Worm (Caenorhabditis elegans) whole organism, early embryonic: ENCODE measurements around the gene ZK1086.2.

Experiments used
- B0310.2 ChIP-seq: sonication (generic microtip); optimal IDR thresholded peaks from 2 replicates; lab custom pipeline; 2016; ENCODE audit warnings: mild to moderate bottlenecking, missing genetic modification characterization, missing compliant biosample characterization
- F13C5.2 ChIP-seq: sonication (generic microtip); optimal IDR thresholded peaks from 2 replicates; lab custom pipeline; 2017; ENCODE audit warnings: mild to moderate bottlenecking, missing genetic modification characterization, inconsistent platforms, missing compliant biosample characterization
- aly-1 ChIP-seq: sonication (generic microtip); optimal IDR thresholded peaks from 2 replicates; lab custom pipeline; 2016; ENCODE audit warnings: missing genetic modification characterization, missing compliant biosample characterization
- ama-1 ChIP-seq: fragments of 150-350 bp; optimal IDR thresholded peaks from 2 replicates; lab custom pipeline; 2014
- ceh-13 ChIP-seq: fragments of 200-800 bp; sonication (Bioruptor generic); optimal IDR thresholded peaks from 2 replicates; lab custom pipeline; 2018; ENCODE audit warnings: mild to moderate bottlenecking, missing genetic modification characterization, missing compliant biosample characterization
- ceh-36 ChIP-seq: sonication (generic microtip); optimal IDR thresholded peaks from 2 replicates; lab custom pipeline; 2016; ENCODE audit warnings: missing genetic modification characterization, inconsistent platforms, missing compliant biosample characterization
- ets-7 ChIP-seq: sonication (generic microtip); optimal IDR thresholded peaks from 2 replicates; lab custom pipeline; 2016; ENCODE audit warnings: missing genotype, missing genetic modification characterization, missing compliant biosample characterization
- flt-1 ChIP-seq: fragments of 200-800 bp; sonication (Bioruptor generic); IDR thresholded peaks from 2 replicates; pipeline ENCODE4 v1.3.6; 2022; ENCODE audit warnings: missing genetic modification characterization, missing compliant biosample characterization
- hmbx-1 ChIP-seq: sonication (generic microtip); optimal IDR thresholded peaks from 2 replicates; lab custom pipeline; 2016; ENCODE audit warnings: mild to moderate bottlenecking, missing genetic modification characterization, missing compliant biosample characterization
- hmg-4 ChIP-seq: fragments of 200-800 bp; sonication (Bioruptor generic); optimal IDR thresholded peaks from 2 replicates; lab custom pipeline; 2018; ENCODE audit warnings: mild to moderate bottlenecking, missing genetic modification characterization, missing compliant biosample characterization
- hnd-1 ChIP-seq: sonication (generic microtip); optimal IDR thresholded peaks from 2 replicates; lab custom pipeline; 2016; ENCODE audit warnings: missing genetic modification characterization, missing compliant biosample characterization
- pes-1 ChIP-seq: fragments of 200-800 bp; sonication (Bioruptor generic); IDR thresholded peaks from 2 replicates; pipeline ENCODE4 v1.3.6; 2022; ENCODE audit warnings: missing genetic modification reagents, missing genetic modification characterization, missing compliant biosample characterization
- scrt-1 ChIP-seq: fragments of 200-800 bp; sonication (Bioruptor generic); IDR thresholded peaks from 2 replicates; pipeline ENCODE4 v1.3.6; 2022; ENCODE audit warnings: missing genetic modification characterization, missing compliant biosample characterization
- sea-1 ChIP-seq: fragments of 200-800 bp; sonication (Bioruptor generic); conservative IDR thresholded peaks from 2 replicates; pipeline ENCODE4 v1.3.6; 2022; ENCODE audit warnings: missing genetic modification characterization, missing compliant biosample characterization
- tbx-11 ChIP-seq: fragments of 200-800 bp; sonication (Bioruptor generic); IDR thresholded peaks from 2 replicates; pipeline ENCODE4 v1.3.6; 2022; ENCODE audit warnings: missing genetic modification characterization, missing compliant biosample characterization
- tbx-37 ChIP-seq: fragments of 200-800 bp; sonication (Bioruptor generic); conservative IDR thresholded peaks from 2 replicates; pipeline ENCODE4 v1.3.6; 2022; ENCODE audit warnings: missing genetic modification reagents, missing genetic modification characterization, missing compliant biosample characterization
- tra-4 ChIP-seq: sonication (generic microtip); optimal IDR thresholded peaks from 2 replicates; lab custom pipeline; 2017; ENCODE audit warnings: missing genetic modification characterization, missing compliant biosample characterization

The ZK1086.2 gene

ce11 chrX:13793525-13793924 lies at the start of gene ZK1086.2:
Gene ZK1086.2 (minus strand): TSS chrX:13793625.
- TF ChIP-seq tra-4 (tag; lab: Kevin White, UChicago) (no peak), B0310.2 (tag; lab: Kevin White, UChicago) (no peak), scrt-1 (GFP tag; lab: Robert Waterston, UW) (no peak), tbx-37 (GFP tag; lab: Robert Waterston, UW) (no peak)

DNA sequence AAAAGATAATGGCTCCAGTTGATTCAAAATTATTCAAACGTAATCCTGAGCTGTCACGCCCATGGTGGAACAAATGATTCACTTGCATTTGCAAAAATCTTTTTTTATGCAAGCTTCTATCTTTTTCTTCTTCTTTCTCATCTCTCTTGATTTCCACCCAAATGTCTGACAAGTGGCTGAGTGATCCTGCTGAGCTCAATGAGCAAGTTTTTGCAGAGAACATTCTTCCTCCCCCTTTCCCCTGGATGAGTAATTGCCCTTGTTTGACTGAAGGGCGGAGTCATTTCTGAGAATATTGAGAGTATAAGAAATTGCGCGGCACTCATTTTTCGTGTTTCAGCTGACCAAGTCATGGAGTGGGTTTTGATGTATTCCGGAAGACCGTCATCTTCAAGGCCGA lies 47.9 kb upstream of the ZK1086.2 start, which contains the start of gene M03B6.1:
M03B6.1 (plus strand) TSS at position 334 of the 400 bp plus-strand sequence.
- no peak for TF ChIP-seq aly-1 (tag; lab: Kevin White, UChicago)

DNA sequence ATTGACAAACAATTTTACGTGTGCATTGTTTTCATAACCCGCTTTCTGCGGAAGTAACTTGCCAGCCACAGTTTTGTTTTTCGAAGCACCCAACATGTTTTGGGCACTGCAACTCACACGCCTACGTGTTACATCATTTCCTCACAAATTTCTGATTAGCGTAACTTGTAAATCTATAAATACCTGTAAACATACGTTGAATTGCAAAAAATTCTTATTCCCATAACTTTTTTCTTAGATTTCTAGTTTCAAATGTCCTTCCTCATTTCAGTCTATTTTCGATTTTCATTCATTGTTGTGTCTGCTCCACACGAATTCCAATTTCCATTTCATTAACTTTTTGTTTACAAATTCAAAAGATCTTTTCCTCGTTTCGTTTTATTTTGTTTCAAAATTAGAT lies 46.9 kb upstream of the ZK1086.2 start:
- TF ChIP-seq tra-4 (tag; lab: Kevin White, UChicago) (no peak), F13C5.2 (tag; lab: Kevin White, UChicago) (no peak), sea-1 (no peak), scrt-1 (GFP tag; lab: Robert Waterston, UW) (no peak), ceh-13 (GFP tag; lab: Kevin White, UChicago) (no peak), B0310.2 (tag; lab: Kevin White, UChicago) (no peak), aly-1 (tag; lab: Kevin White, UChicago) (no peak), pes-1 (no peak), hmbx-1 (tag; lab: Kevin White, UChicago) (no peak), hmg-4 (no peak), flt-1 (GFP tag; lab: Robert Waterston, UW) (no peak), hnd-1 (tag; lab: Kevin White, UChicago) (no peak), tbx-37 (GFP tag; lab: Robert Waterston, UW) (no peak), ama-1 (lab: Kevin White, UChicago) (no peak)

ce11 chrX:13838019-13838418 lies 44.6 kb upstream of the ZK1086.2 start:
- TF ChIP-seq pes-1 (no peak), ceh-13 (GFP tag; lab: Kevin White, UChicago) (no peak), flt-1 (GFP tag; lab: Robert Waterston, UW) (no peak), ama-1 (lab: Kevin White, UChicago) (no peak), sea-1 (no peak), tbx-37 (GFP tag; lab: Robert Waterston, UW) (no peak), hnd-1 (tag; lab: Kevin White, UChicago) (no peak)

ce11 chrX:13834127-13834526 lies 40.7 kb upstream of the ZK1086.2 start, which contains the start of gene F19D8.2:
Gene F19D8.2 (plus strand): TSS chrX:13834427.
- no peak for TF ChIP-seq hnd-1 (tag; lab: Kevin White, UChicago)
- no peak for TF ChIP-seq pes-1
- TF ChIP-seq ceh-36 (tag; lab: Kevin White, UChicago), result no peak
- no peak for TF ChIP-seq ceh-13 (GFP tag; lab: Kevin White, UChicago)
- no peak for TF ChIP-seq flt-1 (GFP tag; lab: Robert Waterston, UW)
- no peak for TF ChIP-seq tbx-37 (GFP tag; lab: Robert Waterston, UW)
- TF ChIP-seq F13C5.2 (tag; lab: Kevin White, UChicago), result no peak
- no peak for TF ChIP-seq ama-1 (lab: Kevin White, UChicago)

ce11 chrX:13833448-13833847 lies 40.0 kb upstream of the ZK1086.2 start:
- TF ChIP-seq ceh-36 (tag; lab: Kevin White, UChicago) (no peak), scrt-1 (GFP tag; lab: Robert Waterston, UW) (no peak), aly-1 (tag; lab: Kevin White, UChicago) (no peak), tbx-37 (GFP tag; lab: Robert Waterston, UW) (no peak), hmg-4 (no peak), ama-1 (lab: Kevin White, UChicago) (no peak)

ce11 chrX:13823482-13823881 lies 30.1 kb upstream of the ZK1086.2 start, which contains the start of gene twk-23:
Gene twk-23 (minus strand): TSS chrX:13823582.
- TF ChIP-seq ets-7, result no peak
- no peak for TF ChIP-seq hnd-1 (tag; lab: Kevin White, UChicago)
- no peak for TF ChIP-seq F13C5.2 (tag; lab: Kevin White, UChicago)
- no peak for TF ChIP-seq ceh-36 (tag; lab: Kevin White, UChicago)
- no peak for TF ChIP-seq flt-1 (GFP tag; lab: Robert Waterston, UW)
- no peak for TF ChIP-seq ceh-13 (GFP tag; lab: Kevin White, UChicago)
- no peak for TF ChIP-seq pes-1
- TF ChIP-seq sea-1, result no peak
- no peak for TF ChIP-seq hmbx-1 (tag; lab: Kevin White, UChicago)

ce11 chrX:13818791-13819190 lies 25.4 kb upstream of the ZK1086.2 start:
- no peak for TF ChIP-seq hnd-1 (tag; lab: Kevin White, UChicago)
- TF ChIP-seq pes-1, result no peak
- no peak for TF ChIP-seq tra-4 (tag; lab: Kevin White, UChicago)
- no peak for TF ChIP-seq ceh-13 (GFP tag; lab: Kevin White, UChicago)
- no peak for TF ChIP-seq flt-1 (GFP tag; lab: Robert Waterston, UW)
- no peak for TF ChIP-seq sea-1
- TF ChIP-seq ets-7, result no peak
- TF ChIP-seq F13C5.2 (tag; lab: Kevin White, UChicago), result no peak
- no peak for TF ChIP-seq ceh-36 (tag; lab: Kevin White, UChicago)
- TF ChIP-seq tbx-37 (GFP tag; lab: Robert Waterston, UW), result no peak
- no peak for TF ChIP-seq ama-1 (lab: Kevin White, UChicago)
- TF ChIP-seq B0310.2 (tag; lab: Kevin White, UChicago), result no peak
- TF ChIP-seq tbx-11, result no peak
- TF ChIP-seq hmg-4, result no peak
- TF ChIP-seq hmbx-1 (tag; lab: Kevin White, UChicago), result no peak
- no peak for TF ChIP-seq aly-1 (tag; lab: Kevin White, UChicago)
- no peak for TF ChIP-seq scrt-1 (GFP tag; lab: Robert Waterston, UW)
